Fruit fly (Drosophila melanogaster) whole organism, embryonic: ENCODE data around the gene CG5938.

ENCODE experiments used
- Abd-B ChIP-seq: fragments of 200-800 bp; sonication (Bioruptor generic); optimal IDR thresholded peaks from 2 replicates; lab custom pipeline; 2018; ENCODE audit warnings: missing biosample characterization, mild to moderate bottlenecking, missing genetic modification characterization, moderate library complexity
- Bdp1 ChIP-seq: fragments of 200-800 bp; sonication (Bioruptor generic); optimal IDR thresholded peaks from 3 replicates; lab custom pipeline; 2016; ENCODE audit warnings: missing biosample characterization, missing genetic modification characterization
- Blimp-1 ChIP-seq: fragments of 200-800 bp; sonication (Bioruptor generic); optimal IDR thresholded peaks from 3 replicates; lab custom pipeline; 2018; ENCODE audit warnings: missing biosample characterization, missing genetic modification characterization, mild to moderate bottlenecking, moderate library complexity, missing genetic modification reagents
- CG11504 ChIP-seq: fragments of 200-800 bp; sonication (Bioruptor generic); optimal IDR thresholded peaks from 3 replicates; lab custom pipeline; 2019; ENCODE audit warnings: missing biosample characterization, mild to moderate bottlenecking, missing genetic modification characterization, moderate library complexity
- CG11723 ChIP-seq: fragments of 200-800 bp; sonication (Bioruptor generic); optimal IDR thresholded peaks from 2 replicates; lab custom pipeline; 2017; ENCODE audit warnings: missing biosample characterization, mild to moderate bottlenecking, missing genetic modification characterization
- CG12236 ChIP-seq: fragments of 200-800 bp; sonication (Bioruptor generic); optimal IDR thresholded peaks from 2 replicates; lab custom pipeline; 2016; ENCODE audit warnings: missing biosample characterization, missing genetic modification characterization
- CG13287 ChIP-seq: fragments of 200-800 bp; sonication (Bioruptor generic); IDR thresholded peaks from 2 replicates; pipeline ENCODE4 v1.3.6; 2022; ENCODE audit warnings: missing biosample characterization, missing genetic modification characterization; ENCODE audit not compliant: partially characterized antibody
- CG14441 ChIP-seq: fragments of 200-800 bp; sonication (Bioruptor generic); IDR thresholded peaks from 2 replicates; pipeline ENCODE4 v1.3.6; 2022; ENCODE audit warnings: missing biosample characterization, missing genetic modification characterization
- CG15073 ChIP-seq: fragments of 200-800 bp; sonication (Bioruptor generic); optimal IDR thresholded peaks from 2 replicates; lab custom pipeline; 2016; ENCODE audit warnings: missing biosample characterization, missing genetic modification characterization
- CG17829 ChIP-seq: fragments of 200-800 bp; optimal IDR thresholded peaks from 2 replicates; lab custom pipeline; 2019; ENCODE audit warnings: missing biosample characterization, mild to moderate bottlenecking, missing genetic modification characterization, moderate library complexity
- CG18599 ChIP-seq: fragments of 200-800 bp; sonication (Bioruptor generic); optimal IDR thresholded peaks from 3 replicates; lab custom pipeline; 2017; ENCODE audit warnings: missing biosample characterization, missing genetic modification characterization, mild to moderate bottlenecking, moderate library complexity, missing genetic modification reagents
- CG18619 ChIP-seq: fragments of 200-800 bp; sonication (Bioruptor generic); optimal IDR thresholded peaks from 3 replicates; lab custom pipeline; 2017; ENCODE audit warnings: missing biosample characterization, mild to moderate bottlenecking, missing genetic modification characterization
- CG3065 ChIP-seq: fragments of 200-800 bp; sonication (Bioruptor generic); optimal IDR thresholded peaks from 2 replicates; lab custom pipeline; 2016; ENCODE audit warnings: missing biosample characterization, missing genetic modification characterization
- CG31224 ChIP-seq: fragments of 200-800 bp; sonication (Bioruptor generic); IDR thresholded peaks from 2 replicates; pipeline ENCODE4 v1.3.6; 2022; ENCODE audit warnings: missing biosample characterization, missing genetic modification characterization
- CG31365 ChIP-seq: fragments of 200-800 bp; sonication (Bioruptor generic); optimal IDR thresholded peaks from 2 replicates; lab custom pipeline; 2018; ENCODE audit warnings: missing biosample characterization, mild to moderate bottlenecking, missing genetic modification characterization
- CG6765 ChIP-seq: fragments of 200-800 bp; sonication (Bioruptor generic); optimal IDR thresholded peaks from 3 replicates; lab custom pipeline; 2017; ENCODE audit warnings: missing biosample characterization, mild to moderate bottlenecking, missing genetic modification characterization
- CG6813 ChIP-seq: fragments of 200-800 bp; sonication (Bioruptor generic); optimal IDR thresholded peaks from 2 replicates; lab custom pipeline; 2017; ENCODE audit warnings: missing biosample characterization, missing genetic modification characterization, mild to moderate bottlenecking, moderate library complexity, missing genetic modification reagents
- CG9609 ChIP-seq: fragments of 200-800 bp; sonication (Bioruptor generic); optimal IDR thresholded peaks from 3 replicates; lab custom pipeline; 2016; ENCODE audit warnings: missing biosample characterization, missing genetic modification characterization
- CoRest ChIP-seq: fragments of 200-800 bp; sonication (Bioruptor generic); optimal IDR thresholded peaks from 3 replicates; lab custom pipeline; 2018; ENCODE audit warnings: missing biosample characterization, mild to moderate bottlenecking, missing genetic modification characterization, moderate library complexity
- D19A ChIP-seq: fragments of 200-800 bp; optimal IDR thresholded peaks from 3 replicates; lab custom pipeline; 2019; ENCODE audit warnings: missing biosample characterization, mild to moderate bottlenecking, missing genetic modification characterization, moderate library complexity
- Dbx ChIP-seq: fragments of 200-800 bp; sonication (Bioruptor generic); IDR thresholded peaks from 3 replicates; pipeline ENCODE4 v1.3.6; 2022; ENCODE audit warnings: missing biosample characterization, missing genetic modification characterization
- Doc2 ChIP-seq: fragments of 200-800 bp; sonication (Bioruptor generic); IDR thresholded peaks from 2 replicates; pipeline ENCODE4 v1.3.6; 2022; ENCODE audit warnings: missing biosample characterization, missing genetic modification characterization
- Eip74EF ChIP-seq, 2 experiments: fragments of 200-800 bp in 1 of 2; fragments of >200 bp in 1 of 2; sonication (Bioruptor generic) in 1 of 2; optimal IDR thresholded peaks; 2 replicates each; lab custom pipeline; 2017 to 2019; ENCODE audit warnings: missing biosample characterization in 2 of 2, missing genetic modification characterization in 2 of 2, mild to moderate bottlenecking in 1 of 2, moderate library complexity in 1 of 2
- GATAe ChIP-seq: fragments of 200-800 bp; sonication (Bioruptor generic); conservative IDR thresholded peaks from 2 replicates; pipeline ENCODE4 v1.3.6; 2022; ENCODE audit warnings: missing biosample characterization, missing genetic modification characterization
- H2.0 ChIP-seq: fragments of 200-800 bp; sonication (Bioruptor generic); IDR thresholded peaks from 2 replicates; pipeline ENCODE4 v1.3.6; 2022; ENCODE audit warnings: missing biosample characterization, missing genetic modification characterization
- HHEX ChIP-seq: fragments of 200-800 bp; sonication (Bioruptor generic); optimal IDR thresholded peaks from 3 replicates; lab custom pipeline; 2017; ENCODE audit warnings: missing biosample characterization, mild to moderate bottlenecking, missing genetic modification characterization, missing genetic modification reagents
- HLH54F ChIP-seq: fragments of 200-800 bp; sonication (Bioruptor generic); optimal IDR thresholded peaks from 3 replicates; lab custom pipeline; 2016; ENCODE audit warnings: missing biosample characterization, missing genetic modification characterization
- Hr51 ChIP-seq, 2 experiments: fragments of 200-800 bp; sonication (Bioruptor generic); optimal IDR thresholded peaks; 2 replicates in 1 of 2; 3 replicates in 1 of 2; lab custom pipeline; 2016 to 2018; ENCODE audit warnings: missing biosample characterization in 2 of 2, missing genetic modification characterization in 2 of 2, mild to moderate bottlenecking in 1 of 2, moderate library complexity in 1 of 2
- Rfx ChIP-seq: fragments of 200-800 bp; sonication (Bioruptor generic); IDR thresholded peaks from 2 replicates; pipeline ENCODE4 v1.3.6; 2022; ENCODE audit warnings: missing biosample characterization, missing genetic modification characterization
- Sox100B ChIP-seq: fragments of 200-800 bp; sonication (Bioruptor generic); optimal IDR thresholded peaks from 3 replicates; lab custom pipeline; 2018; ENCODE audit warnings: missing biosample characterization, mild to moderate bottlenecking, missing genetic modification characterization
- TFAM ChIP-seq: fragments of 200-800 bp; sonication (Bioruptor generic); optimal IDR thresholded peaks from 2 replicates; lab custom pipeline; 2017; ENCODE audit warnings: missing biosample characterization, missing genetic modification characterization, inconsistent platforms
- Vsx1 ChIP-seq: fragments of 200-800 bp; sonication (Bioruptor generic); optimal IDR thresholded peaks from 2 replicates; lab custom pipeline; 2017; ENCODE audit warnings: missing biosample characterization, mild to moderate bottlenecking, missing genetic modification characterization, missing genetic modification reagents
- cato ChIP-seq: fragments of 200-800 bp; sonication (Bioruptor generic); optimal IDR thresholded peaks from 2 replicates; lab custom pipeline; 2016; ENCODE audit warnings: missing biosample characterization, missing genetic modification characterization, borderline replicate concordance
- danr ChIP-seq: fragments of 200-800 bp; sonication (Bioruptor generic); IDR thresholded peaks from 2 replicates; pipeline ENCODE4 v1.3.6; 2022; ENCODE audit warnings: missing biosample characterization, missing genetic modification characterization
- dimm ChIP-seq: fragments of 200-800 bp; sonication (Bioruptor generic); IDR thresholded peaks from 2 replicates; pipeline ENCODE4 v1.3.6; 2022; ENCODE audit warnings: missing biosample characterization, missing genetic modification characterization
- gem ChIP-seq: fragments of 200-800 bp; sonication (Bioruptor generic); optimal IDR thresholded peaks from 2 replicates; lab custom pipeline; 2019; ENCODE audit warnings: missing biosample characterization, mild to moderate bottlenecking, missing genetic modification characterization, moderate library complexity
- her ChIP-seq: fragments of 200-800 bp; sonication (Bioruptor generic); optimal IDR thresholded peaks from 2 replicates; lab custom pipeline; 2016; ENCODE audit warnings: missing biosample characterization, missing genetic modification characterization
- kni ChIP-seq: fragments of 200-800 bp; sonication (Bioruptor generic); optimal IDR thresholded peaks from 3 replicates; lab custom pipeline; 2017; ENCODE audit warnings: mild to moderate bottlenecking, missing biosample characterization, missing genetic modification reagents, missing genetic modification characterization
- knrl ChIP-seq: fragments of 200-800 bp; sonication (Bioruptor generic); IDR thresholded peaks from 3 replicates; pipeline ENCODE4 v1.3.6; 2022; ENCODE audit warnings: missing biosample characterization, missing genetic modification characterization; ENCODE audit not compliant: partially characterized antibody
- nom ChIP-seq: fragments of 200-800 bp; sonication (Bioruptor generic); optimal IDR thresholded peaks from 2 replicates; lab custom pipeline; 2017; ENCODE audit warnings: missing biosample characterization, missing genetic modification characterization, mild to moderate bottlenecking, moderate library complexity, missing genetic modification reagents
- pan ChIP-seq, 4 experiments: fragments of >200 bp in 3 of 4; fragments of 200-800 bp in 1 of 4; sonication (Bioruptor generic) in 1 of 4; optimal IDR thresholded peaks in 3 of 4; IDR thresholded peaks in 1 of 4; 2 replicates each; pipeline versions ENCODE4 v1.3.6 to Lab custom; 2017 to 2022; ENCODE audit warnings: missing biosample characterization in 2 of 4, missing genetic modification characterization in 2 of 4, mixed read lengths in 1 of 4
- phol ChIP-seq: fragments of 200-800 bp; sonication (Bioruptor generic); optimal IDR thresholded peaks from 3 replicates; lab custom pipeline; 2018; ENCODE audit warnings: missing biosample characterization, mild to moderate bottlenecking, missing genetic modification characterization, moderate library complexity
- run ChIP-seq: fragments of 200-800 bp; sonication (Bioruptor generic); optimal IDR thresholded peaks from 3 replicates; lab custom pipeline; 2018; ENCODE audit warnings: missing biosample characterization, mild to moderate bottlenecking, missing genetic modification characterization
- sisA ChIP-seq: fragments of 200-800 bp; sonication (Bioruptor generic); IDR thresholded peaks from 2 replicates; pipeline ENCODE4 v1.3.6; 2022; ENCODE audit warnings: missing biosample characterization, missing genetic modification characterization
- tio ChIP-seq: fragments of 200-800 bp; sonication (Bioruptor generic); optimal IDR thresholded peaks from 2 replicates; lab custom pipeline; 2017; ENCODE audit warnings: missing biosample characterization, missing genetic modification characterization, inconsistent platforms
- tna ChIP-seq: fragments of 200-800 bp; sonication (Bioruptor generic); IDR thresholded peaks from 2 replicates; pipeline ENCODE4 v1.3.6; 2022; ENCODE audit warnings: missing biosample characterization, missing genetic modification characterization; ENCODE audit not compliant: partially characterized antibody
- ttk ChIP-seq: fragments of 200-800 bp; sonication (Bioruptor generic); IDR thresholded peaks from 2 replicates; pipeline ENCODE4 v2.1.2; 2022; ENCODE audit warnings: missing biosample characterization, missing genetic modification characterization
- wdn ChIP-seq: fragments of 200-800 bp; sonication (Bioruptor generic); IDR thresholded peaks from 2 replicates; pipeline ENCODE4 v1.3.6; 2022; ENCODE audit warnings: missing biosample characterization, missing genetic modification characterization
- z ChIP-seq: fragments of 200-800 bp; sonication (Bioruptor generic); IDR thresholded peaks from 3 replicates; pipeline ENCODE4 v1.3.6; 2022; ENCODE audit warnings: missing biosample characterization, missing genetic modification characterization

Gene CG5938

dm6 chr3R:27246264-27246663 lies 28.3 kb upstream of the CG5938 start (continued):
- TF ChIP-seq CG11504 (tag; lab: Kevin White, UChicago) (peak; percentile 94), kni (GFP tag; lab: Kevin White, UChicago) (no peak), gem (tag; lab: Kevin White, UChicago) (peak; percentile 93), knrl (no peak), Hr51 (GFP tag; optimal IDR thresholded peaks at IDR 0.05; lab: Kevin White, UChicago) (peak in 1 of 2 experiments; percentile 94), GATAe (GFP tag; lab: Robert Waterston, UW) (no peak), CoRest (tag; lab: Kevin White, UChicago) (peak; percentile 92), CG11723 (peak; percentile 26), cato (peak; percentile 41), tna (GFP tag; lab: Robert Waterston, UW) (no peak), CG17829 (peak; percentile 93), Vsx1 (GFP tag; lab: Kevin White, UChicago) (peak; percentile 29), sisA (GFP tag; lab: Robert Waterston, UW) (peak; percentile 40; the same call in 1 of the 2 replicates), z (GFP tag; lab: Robert Waterston, UW) (no peak), CG3065 (GFP tag; lab: Kevin White, UChicago) (peak; percentile 12), Dbx (GFP tag; lab: Robert Waterston, UW) (0 out of 3 replicates have a peak, but pooled peaks have one; percentile 37), CG15073 (GFP tag; lab: Kevin White, UChicago) (no peak), her (GFP tag; lab: Kevin White, UChicago) (no peak), H2.0 (GFP tag; lab: Robert Waterston, UW) (peak; percentile 58), Rfx (GFP tag; lab: Robert Waterston, UW) (peak; percentile 49; the same call in 1 of the 2 replicates), CG9609 (no peak), HLH54F (no peak), CG6813 (GFP tag; lab: Kevin White, UChicago) (peak; percentile 53), run (tag; lab: Kevin White, UChicago) (peak; percentile 89), CG6765 (GFP tag; lab: Kevin White, UChicago) (peak; percentile 55), CG13287 (GFP tag; lab: Robert Waterston, UW) (no peak), danr (GFP tag; lab: Robert Waterston, UW) (no peak), Sox100B (GFP tag; lab: Kevin White, UChicago) (peak; percentile 90), HHEX (GFP tag; lab: Kevin White, UChicago) (peak; percentile 59), CG12236 (GFP tag; lab: Kevin White, UChicago) (no peak), CG18599 (GFP tag; lab: Kevin White, UChicago) (peak; percentile 82), dimm (GFP tag; lab: Robert Waterston, UW) (no peak), Eip74EF (GFP tag; optimal IDR thresholded peaks at IDR 0.05; lab: Kevin White, UChicago) (peak in 1 of 2 experiments; percentile 84), phol (peak; percentile 89), CG14441 (no peak), wdn (no peak), CG18619 (GFP tag; lab: Kevin White, UChicago) (peak; percentile 66), CG31224 (GFP tag; lab: Robert Waterston, UW) (no peak), CG31365 (no peak), pan (optimal IDR thresholded peaks at IDR 0.05; lab: Kevin White, UChicago) (no peak), pan (GFP tag; optimal IDR thresholded peaks at IDR 0.05 in 1 of 2, IDR thresholded peaks at IDR 0.05 in 1 of 2) (peak in 1 of 2 experiments; percentile 81), nom (GFP tag; lab: Kevin White, UChicago) (peak; percentile 56), D19A (tag; lab: Kevin White, UChicago) (peak; percentile 89), ttk (GFP tag; lab: Robert Waterston, UW) (peak; percentile 52; the same call in 1 of the 2 replicates), tio (GFP tag; lab: Kevin White, UChicago) (no peak), Abd-B (GFP tag; lab: Kevin White, UChicago) (peak; percentile 67), Bdp1 (GFP tag; lab: Kevin White, UChicago) (no peak), Doc2 (GFP tag; lab: Robert Waterston, UW) (no peak), Blimp-1 (GFP tag; lab: Kevin White, UChicago) (peak; percentile 88), TFAM (peak; percentile 12)
